Worm (Caenorhabditis elegans): ENCODE data around the gene F53E2.2.

DNA sequence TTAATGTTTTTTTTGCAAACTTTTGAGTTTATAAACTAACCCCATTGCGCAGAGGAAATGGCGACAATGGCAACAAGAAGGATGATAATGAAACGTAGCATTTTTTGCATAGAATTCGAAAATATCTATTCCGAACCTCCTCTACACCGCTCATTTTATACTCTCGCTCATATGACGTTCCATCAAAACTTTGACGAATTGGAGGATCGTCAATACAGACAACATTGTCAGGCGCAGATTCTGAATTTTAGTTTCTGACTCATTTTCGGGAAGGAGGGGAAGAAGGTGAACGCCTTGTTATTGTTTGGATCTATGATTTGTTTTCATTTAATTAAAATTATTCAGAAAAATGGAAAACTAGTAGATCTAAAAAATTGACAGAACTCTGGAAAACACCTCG, 30.7 kb upstream of the F53E2.2 start, which contains the start of gene cnc-1:
- no peak for TF ChIP-seq him-1 (tag; optimal IDR thresholded peaks at IDR 0.05)
- no peak for TF ChIP-seq W03F9.2 (tag; optimal IDR thresholded peaks at IDR 0.05)
